Fruit fly (Drosophila melanogaster): Measurements from ENCODE around the gene Ssadh.

Ssadh gene

DNA sequence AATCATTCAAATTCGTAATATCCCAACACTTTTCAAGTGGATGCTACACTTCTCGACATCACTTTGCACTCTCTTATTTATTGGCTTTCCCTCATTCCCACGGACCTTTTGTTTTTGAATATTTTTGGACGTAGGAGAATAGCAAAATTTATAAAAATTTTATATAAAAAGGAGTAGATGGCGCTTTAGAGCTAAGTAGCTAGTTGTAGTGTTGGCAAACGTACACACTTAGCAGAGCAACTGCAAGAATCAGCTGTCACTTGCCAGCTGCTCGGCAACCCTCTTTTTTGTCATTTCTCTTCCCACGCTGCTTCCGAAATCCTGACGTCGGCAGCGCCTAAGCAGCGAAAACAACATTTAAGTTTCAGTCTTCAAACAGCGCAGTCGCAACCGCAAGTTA, 32.6 kb downstream of the Ssadh start:
- no peak for TF ChIP-seq CG14655 (GFP tag; optimal IDR thresholded peaks at IDR 0.05)
- no peak for TF ChIP-seq CG4496 (GFP tag; IDR thresholded peaks at IDR 0.05)
- no peak for TF ChIP-seq CG34367 (tag; optimal IDR thresholded peaks at IDR 0.05)
- TF ChIP-seq rn (GFP tag; IDR thresholded peaks at IDR 0.05) = no peak

DNA sequence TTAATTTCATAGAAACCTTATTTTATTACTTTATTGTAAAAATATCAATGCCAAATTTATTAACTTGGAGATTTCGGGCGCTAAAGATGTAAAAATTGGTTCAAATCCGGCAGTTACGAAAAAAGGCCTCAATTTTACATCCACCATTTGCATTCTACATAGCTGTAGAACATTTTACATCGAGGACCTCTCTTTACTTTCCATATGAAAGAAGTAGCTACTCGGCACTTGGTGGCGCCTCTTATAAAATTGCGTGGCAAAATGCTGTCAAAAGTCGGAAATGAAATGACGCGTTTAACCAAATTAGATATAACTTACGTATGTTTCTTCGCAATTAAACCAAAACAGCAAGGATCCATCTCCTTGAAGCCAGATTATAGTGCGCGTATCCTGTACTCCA, 35.2 kb downstream of the Ssadh start:
- TF ChIP-seq CG14655 (GFP tag; optimal IDR thresholded peaks at IDR 0.05) (no peak), Snoo (tag; optimal IDR thresholded peaks at IDR 0.05) (no peak), gl (tag; optimal IDR thresholded peaks at IDR 0.05) (no peak), CG8301 (tag; optimal IDR thresholded peaks at IDR 0.05) (no peak), D1 (tag; optimal IDR thresholded peaks at IDR 0.05) (no peak), CG12605 (GFP tag; IDR thresholded peaks at IDR 0.05) (no peak), Pif1A (GFP tag; optimal IDR thresholded peaks at IDR 0.05) (no peak), CG9948 (tag; optimal IDR thresholded peaks at IDR 0.05) (no peak), CG17806 (tag; optimal IDR thresholded peaks at IDR 0.05) (no peak)

DNA sequence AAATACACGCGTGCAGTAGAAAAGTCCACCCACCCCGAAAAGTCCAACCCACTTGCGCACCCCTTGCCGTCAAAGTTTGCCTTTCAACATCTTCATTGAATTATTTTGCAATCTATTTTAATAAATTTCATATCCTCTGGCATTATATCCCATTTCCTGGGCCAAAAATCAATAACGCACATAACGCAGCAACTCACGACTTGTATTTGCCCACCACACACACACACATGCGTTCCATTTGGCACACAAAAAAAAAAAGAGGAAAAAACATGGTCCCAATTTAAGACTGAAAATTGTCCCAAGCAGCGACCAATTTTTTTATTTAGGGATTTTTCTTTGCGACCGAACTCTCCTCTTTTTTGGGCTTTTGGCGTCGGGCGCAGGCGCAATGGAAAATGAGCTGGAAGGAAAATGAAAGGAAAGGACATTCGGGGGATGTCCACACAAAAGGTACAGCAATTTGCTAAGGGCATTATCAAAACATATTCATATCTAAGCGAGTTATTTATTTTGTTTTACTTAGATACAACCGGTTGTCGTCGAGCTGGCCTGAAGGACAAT, 35.8 kb downstream of the Ssadh start:
- TF ChIP-seq CG15710 (tag; optimal IDR thresholded peaks at IDR 0.05) (no peak), Snoo (tag; optimal IDR thresholded peaks at IDR 0.05) (no peak), CG8301 (tag; optimal IDR thresholded peaks at IDR 0.05) (no peak), gl (tag; optimal IDR thresholded peaks at IDR 0.05) (no peak), CG12605 (GFP tag; IDR thresholded peaks at IDR 0.05) (no peak), EcR (GFP tag; optimal IDR thresholded peaks at IDR 0.05) (no peak)

DNA sequence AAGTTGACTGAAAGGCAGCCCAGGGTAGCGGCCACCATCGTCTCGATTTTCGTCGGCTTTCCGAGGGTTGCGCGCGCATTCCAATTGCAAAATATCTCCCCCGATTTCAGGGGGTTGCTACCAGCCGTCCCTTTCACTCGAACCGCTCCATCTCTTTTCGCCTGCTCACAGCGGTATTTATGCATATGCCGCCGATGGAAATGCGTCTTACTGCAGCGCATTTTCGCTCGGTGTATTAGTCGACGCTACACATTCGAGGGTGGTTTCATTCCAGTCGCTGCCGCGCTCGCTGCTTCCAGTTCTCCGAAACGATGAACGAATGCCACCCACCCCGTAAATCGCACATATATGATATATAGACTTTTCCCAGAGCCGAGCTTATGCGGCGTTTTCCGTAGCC, 37.6 kb downstream of the Ssadh start:
- no peak for TF ChIP-seq rn (GFP tag; IDR thresholded peaks at IDR 0.05)
- no peak for TF ChIP-seq CG14655 (GFP tag; optimal IDR thresholded peaks at IDR 0.05)
- TF ChIP-seq CG9948 (tag; optimal IDR thresholded peaks at IDR 0.05) = no peak
- no peak for TF ChIP-seq gl (tag; optimal IDR thresholded peaks at IDR 0.05)
- no peak for TF ChIP-seq CG8301 (tag; optimal IDR thresholded peaks at IDR 0.05)
- no peak for TF ChIP-seq CG4496 (GFP tag; IDR thresholded peaks at IDR 0.05)
- TF ChIP-seq CG17806 (tag; optimal IDR thresholded peaks at IDR 0.05) = no peak
- no peak for TF ChIP-seq CG8159 (tag; optimal IDR thresholded peaks at IDR 0.05)

DNA sequence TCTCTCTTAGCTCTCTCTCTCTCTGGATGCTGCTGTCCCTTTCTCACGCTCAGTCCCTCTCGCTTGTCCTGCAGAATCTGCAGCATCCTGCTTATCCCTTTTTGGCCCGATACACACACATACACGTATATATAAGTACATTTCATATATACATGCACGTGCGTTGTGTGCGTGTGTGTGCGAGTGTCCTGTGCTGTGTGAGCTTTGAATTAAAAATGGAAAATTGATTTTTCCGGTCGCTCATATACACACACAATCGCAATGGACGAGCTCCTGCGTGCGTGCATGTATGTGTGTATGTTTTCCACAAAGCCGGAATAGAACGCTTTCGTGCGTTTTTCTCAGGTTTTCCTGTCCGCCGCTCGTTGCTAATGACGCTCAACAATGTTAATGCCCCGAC, 38.2 kb downstream of the Ssadh start:
- no peak for TF ChIP-seq CG10348 (GFP tag; IDR thresholded peaks at IDR 0.05)
- TF ChIP-seq rn (GFP tag; IDR thresholded peaks at IDR 0.05) = no peak
- TF ChIP-seq CG15710 (tag; optimal IDR thresholded peaks at IDR 0.05) = no peak
- TF ChIP-seq Snoo (tag; optimal IDR thresholded peaks at IDR 0.05) = no peak
- no peak for TF ChIP-seq fd96Ca (GFP tag; IDR thresholded peaks at IDR 0.05)
- no peak for TF ChIP-seq CG17806 (tag; optimal IDR thresholded peaks at IDR 0.05)
- no peak for TF ChIP-seq CG12605 (GFP tag; IDR thresholded peaks at IDR 0.05)
- no peak for TF ChIP-seq Pif1A (GFP tag; optimal IDR thresholded peaks at IDR 0.05)
- TF ChIP-seq CG4496 (GFP tag; IDR thresholded peaks at IDR 0.05) = no peak
- no peak for TF ChIP-seq CG8159 (tag; optimal IDR thresholded peaks at IDR 0.05)
- TF ChIP-seq CG9948 (tag; optimal IDR thresholded peaks at IDR 0.05) = no peak
- no peak for TF ChIP-seq Ets98B (GFP tag; IDR thresholded peaks at IDR 0.05)
- TF ChIP-seq CG8301 (tag; optimal IDR thresholded peaks at IDR 0.05) = no peak
- TF ChIP-seq CG34367 (tag; optimal IDR thresholded peaks at IDR 0.05) = no peak

DNA sequence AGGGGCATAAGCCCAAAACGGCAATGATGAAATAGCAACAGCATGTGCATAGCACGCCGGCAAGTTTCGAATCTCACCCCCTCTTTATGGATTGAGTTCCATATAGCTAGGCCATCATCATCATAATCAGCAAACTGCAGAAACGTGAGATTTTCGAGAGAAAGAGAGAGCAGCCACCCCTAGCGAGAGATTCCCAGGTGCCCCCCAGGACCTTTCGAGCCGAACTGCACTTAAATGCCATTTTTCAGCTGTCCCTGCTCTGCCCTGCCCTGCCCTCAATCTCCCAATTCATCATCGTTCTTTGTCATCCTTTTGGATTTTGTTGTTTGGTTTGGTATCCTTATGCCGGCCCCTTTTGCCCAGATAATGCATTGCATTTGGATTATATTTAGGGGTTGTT, 39.0 kb downstream of the Ssadh start:
- no peak for TF ChIP-seq D1 (tag; optimal IDR thresholded peaks at IDR 0.05)
- TF ChIP-seq rn (GFP tag; IDR thresholded peaks at IDR 0.05) = no peak
- TF ChIP-seq Pif1A (GFP tag; optimal IDR thresholded peaks at IDR 0.05) = no peak
- TF ChIP-seq CG15710 (tag; optimal IDR thresholded peaks at IDR 0.05) = no peak
- no peak for TF ChIP-seq CG34367 (tag; optimal IDR thresholded peaks at IDR 0.05)
- no peak for TF ChIP-seq CG13204 (GFP tag; optimal IDR thresholded peaks at IDR 0.05)
- no peak for TF ChIP-seq EcR (GFP tag; optimal IDR thresholded peaks at IDR 0.05)
- no peak for TF ChIP-seq CG14655 (GFP tag; optimal IDR thresholded peaks at IDR 0.05)

DNA sequence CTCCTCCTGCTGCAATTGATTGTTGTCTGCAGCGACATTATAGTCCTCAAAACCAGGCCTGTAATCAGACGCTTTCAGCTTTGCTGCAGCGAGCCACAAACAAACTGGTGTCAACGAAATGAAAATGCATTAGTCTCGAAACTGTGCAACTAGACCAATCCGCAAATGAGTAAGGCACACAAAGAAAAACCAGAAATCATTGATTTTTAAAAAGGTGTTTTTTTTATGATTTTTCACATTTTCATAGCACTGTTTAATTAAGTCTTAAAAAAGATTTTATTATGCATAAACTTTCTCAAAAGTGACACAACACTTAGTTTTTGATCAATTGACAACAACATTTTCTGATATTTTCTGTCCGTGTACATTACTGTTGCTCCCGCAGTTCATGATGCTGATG, 43.6 kb downstream of the Ssadh start, which contains the start of gene CG4582:
Gene CG4582 (minus strand): TSS at position 101 of the 400 bp plus-strand sequence.
- TF ChIP-seq CG13204 (GFP tag; optimal IDR thresholded peaks at IDR 0.05) = no peak
- TF ChIP-seq CG9948 (tag; optimal IDR thresholded peaks at IDR 0.05) = no peak
- no peak for TF ChIP-seq gl (tag; optimal IDR thresholded peaks at IDR 0.05)
- TF ChIP-seq CG32121 (GFP tag; IDR thresholded peaks at IDR 0.05) = no peak
- TF ChIP-seq CG34367 (tag; optimal IDR thresholded peaks at IDR 0.05) = no peak
- no peak for TF ChIP-seq EcR (GFP tag; optimal IDR thresholded peaks at IDR 0.05)
- no peak for TF ChIP-seq CG10348 (GFP tag; IDR thresholded peaks at IDR 0.05)
- no peak for TF ChIP-seq CG15710 (tag; optimal IDR thresholded peaks at IDR 0.05)
- TF ChIP-seq Pif1A (GFP tag; optimal IDR thresholded peaks at IDR 0.05) = no peak
- no peak for TF ChIP-seq CG12605 (GFP tag; IDR thresholded peaks at IDR 0.05)
- no peak for TF ChIP-seq Pif1B (GFP tag; optimal IDR thresholded peaks at IDR 0.05)

Measured in whole organism, pupa.